Worm (Caenorhabditis elegans) whole organism, mixed stage, embryonic: ENCODE data around the gene Y27F2A.10.
"Not testable (repeated sequence)": the region's sequence is repeated elsewhere in the genome, so short reads cannot be mapped to it uniquely, and the experiment has no call there.

Experiments used
- lin-32 ChIP-seq: fragments of 200-800 bp; sonication (Bioruptor generic); optimal IDR thresholded peaks from 2 replicates; lab custom pipeline; 2018; ENCODE audit warnings: mild to moderate bottlenecking, missing genetic modification characterization, missing compliant biosample characterization
- nhr-76 ChIP-seq: sonication (generic microtip); optimal IDR thresholded peaks from 2 replicates; lab custom pipeline; 2017; ENCODE audit warnings: missing biosample characterization, missing genetic modification characterization
- unc-39 ChIP-seq: fragments of 150-350 bp; optimal IDR thresholded peaks from 2 replicates; lab custom pipeline; 2014; ENCODE audit warnings: missing biosample characterization, missing genetic modification characterization

DNA sequence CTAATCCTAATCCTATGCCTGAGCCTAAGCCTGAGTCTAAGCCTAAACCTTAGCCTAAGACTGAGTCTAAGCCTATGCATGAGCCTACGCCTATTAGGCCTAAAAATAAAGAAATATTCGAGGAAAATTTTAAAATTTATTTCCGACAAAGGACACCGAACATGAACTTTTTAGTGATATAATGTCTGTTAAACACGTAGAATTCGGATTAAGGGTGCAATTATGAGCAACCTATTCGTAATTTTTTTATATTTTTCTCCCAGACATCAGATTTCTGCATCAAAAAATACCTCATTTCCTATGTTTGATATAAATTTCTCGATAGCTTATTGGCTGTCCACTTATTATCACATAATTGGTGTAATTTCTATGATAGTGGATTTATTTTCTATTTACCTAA, 17.0 kb upstream of the Y27F2A.10 start, which contains the start of gene Y27F2A.11:
- not testable (repeated sequence) for TF ChIP-seq unc-39 (tag; lab: Kevin White, UChicago); nhr-76 (tag; lab: Kevin White, UChicago); lin-32 (GFP tag; lab: Kevin White, UChicago)
